Fruit fly (Drosophila melanogaster) whole organism, embryonic: Measurements from ENCODE around the gene CG13031.

ENCODE experiments used
- B-H2 ChIP-seq: fragments of 200-800 bp; sonication (Bioruptor generic); optimal IDR thresholded peaks from 2 replicates; lab custom pipeline; 2018; ENCODE audit warnings: missing biosample characterization, mild to moderate bottlenecking, missing genetic modification characterization
- CG10267 ChIP-seq: fragments of 200-800 bp; sonication (Bioruptor generic); optimal IDR thresholded peaks from 2 replicates; lab custom pipeline; 2018; ENCODE audit warnings: missing biosample characterization, mild to moderate bottlenecking, missing genetic modification characterization, moderate library complexity
- CG10959 ChIP-seq: fragments of 200-800 bp; sonication (Bioruptor generic); IDR thresholded peaks from 2 replicates; pipeline ENCODE4 v1.3.6; 2022; ENCODE audit warnings: missing biosample characterization, missing genetic modification characterization
- CG11456 ChIP-seq: fragments of 200-800 bp; sonication (Bioruptor generic); IDR thresholded peaks from 3 replicates; pipeline ENCODE4 v1.3.6; 2022; ENCODE audit warnings: missing biosample characterization, missing genetic modification characterization
- CG11504 ChIP-seq: fragments of 200-800 bp; sonication (Bioruptor generic); optimal IDR thresholded peaks from 3 replicates; lab custom pipeline; 2019; ENCODE audit warnings: missing biosample characterization, mild to moderate bottlenecking, missing genetic modification characterization, moderate library complexity
- CG12391 ChIP-seq: fragments of 200-800 bp; sonication (Bioruptor generic); optimal IDR thresholded peaks from 3 replicates; lab custom pipeline; 2018; ENCODE audit warnings: missing biosample characterization, mild to moderate bottlenecking, missing genetic modification characterization, moderate library complexity
- CG12942 ChIP-seq: fragments of 200-800 bp; sonication (Bioruptor generic); optimal IDR thresholded peaks from 3 replicates; lab custom pipeline; 2016; ENCODE audit warnings: missing biosample characterization, missing genetic modification characterization
- CG15269 ChIP-seq: fragments of 200-800 bp; sonication (Bioruptor generic); optimal IDR thresholded peaks from 2 replicates; lab custom pipeline; 2018; ENCODE audit warnings: missing biosample characterization, mild to moderate bottlenecking, missing genetic modification characterization, moderate library complexity
- CG1647 ChIP-seq: fragments of 200-800 bp; sonication (Bioruptor generic); optimal IDR thresholded peaks from 3 replicates; lab custom pipeline; 2016; ENCODE audit warnings: missing biosample characterization, missing genetic modification characterization
- CG16779 ChIP-seq: fragments of 200-800 bp; sonication (Bioruptor generic); IDR thresholded peaks from 2 replicates; pipeline ENCODE4 v1.3.6; 2022; ENCODE audit warnings: missing biosample characterization, missing genetic modification characterization
- CG16813 ChIP-seq: fragments of 200-800 bp; sonication (Bioruptor generic); IDR thresholded peaks from 3 replicates; pipeline ENCODE4 v1.3.6; 2022; ENCODE audit warnings: missing biosample characterization, missing genetic modification characterization; ENCODE audit not compliant: partially characterized antibody
- CG1792 ChIP-seq: fragments of 200-800 bp; sonication (Bioruptor generic); optimal IDR thresholded peaks from 2 replicates; lab custom pipeline; 2016; ENCODE audit warnings: missing biosample characterization, missing genetic modification characterization
- CG2199 ChIP-seq: fragments of 200-800 bp; sonication (Bioruptor generic); IDR thresholded peaks from 3 replicates; pipeline ENCODE4 v1.3.6; 2022; ENCODE audit warnings: missing biosample characterization, missing genetic modification characterization
- CG30020 ChIP-seq: fragments of 200-800 bp; optimal IDR thresholded peaks from 2 replicates; lab custom pipeline; 2019; ENCODE audit warnings: missing biosample characterization, mild to moderate bottlenecking, missing genetic modification characterization, moderate library complexity
- CG31224 ChIP-seq: fragments of 200-800 bp; sonication (Bioruptor generic); IDR thresholded peaks from 2 replicates; pipeline ENCODE4 v1.3.6; 2022; ENCODE audit warnings: missing biosample characterization, missing genetic modification characterization
- CG31441 ChIP-seq: fragments of 200-800 bp; sonication (Bioruptor generic); IDR thresholded peaks from 2 replicates; pipeline ENCODE4 v1.3.6; 2022; ENCODE audit warnings: missing biosample characterization, missing genetic modification characterization
- CG33557 ChIP-seq: fragments of 200-800 bp; sonication (Bioruptor generic); optimal IDR thresholded peaks from 2 replicates; lab custom pipeline; 2019; ENCODE audit warnings: missing biosample characterization, mild to moderate bottlenecking, missing genetic modification characterization, moderate library complexity
- CG34224 ChIP-seq: fragments of 200-800 bp; sonication (Bioruptor generic); IDR thresholded peaks from 3 replicates; pipeline ENCODE4 v1.3.6; 2022; ENCODE audit warnings: missing biosample characterization, missing genetic modification characterization; ENCODE audit not compliant: partially characterized antibody
- CG3995 ChIP-seq: fragments of 200-800 bp; sonication (Bioruptor generic); optimal IDR thresholded peaks from 3 replicates; lab custom pipeline; 2016; ENCODE audit warnings: missing biosample characterization, missing genetic modification characterization
- CG42726 ChIP-seq: fragments of 200-800 bp; sonication (Bioruptor generic); IDR thresholded peaks from 2 replicates; pipeline ENCODE4 v1.3.6; 2022; ENCODE audit warnings: missing biosample characterization, missing genetic modification characterization; ENCODE audit not compliant: partially characterized antibody
- CG4404 ChIP-seq: fragments of 200-800 bp; sonication (Bioruptor generic); IDR thresholded peaks from 2 replicates; pipeline ENCODE4 v1.3.6; 2022; ENCODE audit warnings: missing biosample characterization, missing genetic modification characterization
- CG4617 ChIP-seq: fragments of 200-800 bp; sonication (Bioruptor generic); optimal IDR thresholded peaks from 3 replicates; lab custom pipeline; 2016; ENCODE audit warnings: missing biosample characterization, missing genetic modification characterization, borderline replicate concordance
- CG5180 ChIP-seq: fragments of 200-800 bp; sonication (Bioruptor generic); optimal IDR thresholded peaks from 3 replicates; lab custom pipeline; 2017; ENCODE audit warnings: missing biosample characterization, missing genetic modification characterization, mild to moderate bottlenecking, moderate library complexity, missing genetic modification reagents
- CG9215 ChIP-seq: fragments of 200-800 bp; sonication (Bioruptor generic); IDR thresholded peaks from 2 replicates; pipeline ENCODE4 v1.3.6; 2022; ENCODE audit warnings: missing biosample characterization, missing genetic modification characterization
- D19B ChIP-seq: fragments of 200-800 bp; sonication (Bioruptor generic); optimal IDR thresholded peaks from 2 replicates; lab custom pipeline; 2017; ENCODE audit warnings: missing biosample characterization, mild to moderate bottlenecking, missing genetic modification characterization
- Dad ChIP-seq: fragments of 200-800 bp; sonication (Bioruptor generic); optimal IDR thresholded peaks from 3 replicates; lab custom pipeline; 2016; ENCODE audit warnings: missing biosample characterization, missing genetic modification characterization
- Dbx ChIP-seq: fragments of 200-800 bp; sonication (Bioruptor generic); IDR thresholded peaks from 3 replicates; pipeline ENCODE4 v1.3.6; 2022; ENCODE audit warnings: missing biosample characterization, missing genetic modification characterization
- Dfd ChIP-seq, 2 experiments: fragments of >200 bp; optimal IDR thresholded peaks; 2 replicates each; lab custom pipeline; 2017; ENCODE audit warnings: missing biosample characterization in 2 of 2, missing genetic modification characterization in 2 of 2
- Dip3 ChIP-seq: fragments of 200-800 bp; sonication (Bioruptor generic); optimal IDR thresholded peaks from 3 replicates; lab custom pipeline; 2016; ENCODE audit warnings: missing biosample characterization, missing genetic modification characterization
- E2f1 ChIP-seq: fragments of 200-800 bp; sonication (Bioruptor generic); IDR thresholded peaks from 2 replicates; pipeline ENCODE4 v1.3.6; 2022; ENCODE audit warnings: missing biosample characterization, missing genetic modification characterization
- HLH54F ChIP-seq: fragments of 200-800 bp; sonication (Bioruptor generic); optimal IDR thresholded peaks from 3 replicates; lab custom pipeline; 2016; ENCODE audit warnings: missing biosample characterization, missing genetic modification characterization
- Myb ChIP-seq: fragments of 200-800 bp; sonication (Bioruptor generic); optimal IDR thresholded peaks from 2 replicates; lab custom pipeline; 2016; ENCODE audit warnings: missing biosample characterization, missing genetic modification characterization
- NFAT ChIP-seq: fragments of 200-800 bp; sonication (Bioruptor generic); IDR thresholded peaks from 2 replicates; pipeline ENCODE4 v1.3.6; 2022; ENCODE audit warnings: missing biosample characterization, missing genetic modification characterization
- Poxn ChIP-seq: fragments of 200-800 bp; sonication (Bioruptor generic); IDR thresholded peaks from 2 replicates; pipeline ENCODE4 v1.3.6; 2022; ENCODE audit warnings: missing biosample characterization, missing genetic modification characterization
- Tbp ChIP-seq: fragments of >200 bp; optimal IDR thresholded peaks from 2 replicates; lab custom pipeline; 2018; ENCODE audit warnings: missing biosample characterization, missing genetic modification characterization
- ci ChIP-seq: fragments of 200-800 bp; sonication (Bioruptor generic); IDR thresholded peaks from 3 replicates; pipeline ENCODE4 v1.3.6; 2022; ENCODE audit warnings: missing biosample characterization, missing genetic modification characterization
- gem ChIP-seq: fragments of 200-800 bp; sonication (Bioruptor generic); optimal IDR thresholded peaks from 2 replicates; lab custom pipeline; 2019; ENCODE audit warnings: missing biosample characterization, mild to moderate bottlenecking, missing genetic modification characterization, moderate library complexity
- gsb ChIP-seq: fragments of 200-800 bp; sonication (Bioruptor generic); IDR thresholded peaks from 2 replicates; pipeline ENCODE4 v1.3.6; 2022; ENCODE audit warnings: missing biosample characterization, missing genetic modification characterization
- gsb-n ChIP-seq: fragments of 200-800 bp; sonication (Bioruptor generic); optimal IDR thresholded peaks from 3 replicates; lab custom pipeline; 2018; ENCODE audit warnings: missing biosample characterization, mild to moderate bottlenecking, missing genetic modification characterization
- lmd ChIP-seq: fragments of 200-800 bp; sonication (Bioruptor generic); IDR thresholded peaks from 2 replicates; pipeline ENCODE4 v1.3.6; 2022; ENCODE audit warnings: missing biosample characterization, missing genetic modification characterization
- nerfin-1 ChIP-seq: fragments of 200-800 bp; sonication (Bioruptor generic); optimal IDR thresholded peaks from 3 replicates; lab custom pipeline; 2019; ENCODE audit warnings: missing biosample characterization, mild to moderate bottlenecking, missing genetic modification characterization, moderate library complexity
- ranshi ChIP-seq: fragments of 200-800 bp; sonication (Bioruptor generic); IDR thresholded peaks from 2 replicates; pipeline ENCODE4 v1.3.6; 2022; ENCODE audit warnings: missing biosample characterization, missing genetic modification characterization
- scrt ChIP-seq: fragments of 200-800 bp; sonication (Bioruptor generic); optimal IDR thresholded peaks from 2 replicates; lab custom pipeline; 2018; ENCODE audit warnings: missing biosample characterization, mild to moderate bottlenecking, missing genetic modification characterization, moderate library complexity
- sens ChIP-seq: fragments of 200-800 bp; sonication (Bioruptor generic); peaks from one replicate; lab custom pipeline; 2016; ENCODE audit warnings: missing biosample characterization, missing genetic modification characterization
- slou ChIP-seq: fragments of 200-800 bp; sonication (Bioruptor generic); optimal IDR thresholded peaks from 3 replicates; lab custom pipeline; 2016; ENCODE audit warnings: missing biosample characterization, missing genetic modification characterization
- sob ChIP-seq: fragments of 200-800 bp; sonication (Bioruptor generic); IDR thresholded peaks from 2 replicates; pipeline ENCODE4 v1.3.6; 2022; ENCODE audit warnings: missing biosample characterization, missing genetic modification characterization
- sr ChIP-seq: fragments of 200-800 bp; sonication (Bioruptor generic); IDR thresholded peaks from 3 replicates; pipeline ENCODE4 v1.3.6; 2022; ENCODE audit warnings: missing biosample characterization, missing genetic modification characterization
- ssp ChIP-seq: fragments of 200-800 bp; sonication (Bioruptor generic); IDR thresholded peaks from 2 replicates; pipeline ENCODE4 v1.3.6; 2022; ENCODE audit warnings: missing biosample characterization, missing genetic modification characterization
- tup ChIP-seq: fragments of 200-800 bp; sonication (Bioruptor generic); optimal IDR thresholded peaks from 2 replicates; lab custom pipeline; 2016; ENCODE audit warnings: missing biosample characterization, mild to moderate bottlenecking, missing genetic modification characterization, moderate library complexity

The CG13031 gene

dm6 chr3L:16765647-16766628 lies 41.3 kb downstream of the CG13031 start, which contains the start of gene Nrt (continued):
- 0 out of 2 replicates have a peak, but pooled peaks have one; percentile 34 for TF ChIP-seq CG9215 (GFP tag; lab: Robert Waterston, UW)
- TF ChIP-seq CG11456 (GFP tag; lab: Robert Waterston, UW) = no peak
- TF ChIP-seq CG30020 (tag; lab: Kevin White, UChicago) = peak; percentile 49
- peak; percentile 75 for TF ChIP-seq gsb-n (tag; lab: Kevin White, UChicago)
- peak; percentile 36 for TF ChIP-seq lmd
- no peak for TF ChIP-seq CG1792 (GFP tag; lab: Kevin White, UChicago)
- TF ChIP-seq CG11504 (tag; lab: Kevin White, UChicago) = peak; percentile 73
- TF ChIP-seq Tbp = no peak
- TF ChIP-seq Dip3 = no peak
- peak; percentile 25; the same call in 1 of the 3 replicates for TF ChIP-seq CG34224 (GFP tag; lab: Robert Waterston, UW)
- peak; percentile 57; the same call in 1 of the 3 replicates for TF ChIP-seq CG2199 (GFP tag; lab: Robert Waterston, UW)
- peak; percentile 57; the same call in 2 of the 3 replicates for TF ChIP-seq ci (GFP tag; lab: Robert Waterston, UW)
- peak; percentile 9 for TF ChIP-seq CG12942 (GFP tag; lab: Kevin White, UChicago)
- TF ChIP-seq sens (GFP tag; lab: Kevin White, UChicago) = peak; percentile 75
- TF ChIP-seq NFAT = no peak
- peak; percentile 45 for TF ChIP-seq scrt (GFP tag; lab: Kevin White, UChicago)
- TF ChIP-seq HLH54F (GFP tag; lab: Kevin White, UChicago) = no peak
- peak; percentile 85 for TF ChIP-seq CG31441 (GFP tag; lab: Robert Waterston, UW)
- TF ChIP-seq CG10267 = peak; percentile 83
- TF ChIP-seq CG16813 (GFP tag; lab: Robert Waterston, UW) = 0 out of 3 replicates have a peak, but pooled peaks have one; percentile 39
- peak; percentile 57 for TF ChIP-seq nerfin-1 (tag; lab: Kevin White, UChicago)
- peak; percentile 39 for TF ChIP-seq CG5180
- peak; percentile 85 for TF ChIP-seq gem
- TF ChIP-seq Poxn (GFP tag; lab: Robert Waterston, UW) = no peak
- TF ChIP-seq Myb (GFP tag; lab: Kevin White, UChicago) = no peak
- TF ChIP-seq CG4617 (GFP tag; lab: Kevin White, UChicago) = no peak
- TF ChIP-seq sob (GFP tag; lab: Robert Waterston, UW) = peak; percentile 41; the same call in 1 of the 2 replicates
- TF ChIP-seq CG42726 (GFP tag; lab: Robert Waterston, UW) = peak; percentile 58; the same call in 1 of the 2 replicates
- peak; percentile 66 for TF ChIP-seq CG33557 (GFP tag; lab: Kevin White, UChicago)
- peak; percentile 82 for TF ChIP-seq CG12391 (tag; lab: Kevin White, UChicago)
- no peak for TF ChIP-seq CG31224 (GFP tag; lab: Robert Waterston, UW)
- peak; percentile 73 for TF ChIP-seq CG15269 (tag; lab: Kevin White, UChicago)
- TF ChIP-seq E2f1 (GFP tag; lab: Robert Waterston, UW) = peak; percentile 36; the same call in 1 of the 2 replicates
- TF ChIP-seq CG4404 (GFP tag; lab: Robert Waterston, UW) = no peak
- TF ChIP-seq D19B = peak; percentile 17
- TF ChIP-seq CG3995 (GFP tag; lab: Kevin White, UChicago) = no peak
- no peak for TF ChIP-seq gsb (GFP tag; lab: Robert Waterston, UW)
- 0 out of 3 replicates have a peak, but pooled peaks have one; percentile 30 for TF ChIP-seq Dbx
- TF ChIP-seq CG1647 (GFP tag; lab: Kevin White, UChicago) = no peak
- TF ChIP-seq Dfd (GFP tag; optimal IDR thresholded peaks at IDR 0.05; lab: Kevin White, UChicago) = no peak
- TF ChIP-seq slou (GFP tag; lab: Kevin White, UChicago) = no peak
- peak; percentile 11 for TF ChIP-seq tup (GFP tag; lab: Kevin White, UChicago)
- TF ChIP-seq Dad (GFP tag; lab: Kevin White, UChicago) = no peak
- TF ChIP-seq ssp = no peak
- no peak for TF ChIP-seq ranshi
- TF ChIP-seq CG16779 = no peak; the same call in 1 of the 2 replicates
- no peak for TF ChIP-seq sr (GFP tag; lab: Robert Waterston, UW)
- TF ChIP-seq B-H2 (GFP tag; lab: Kevin White, UChicago) = peak; percentile 53
- TF ChIP-seq CG10959 = no peak
